Fruit fly (Drosophila melanogaster) whole organism, embryonic: ENCODE measurements around the gene RhoBTB.

Experiments used
- Awh ChIP-seq: fragments of 200-800 bp; sonication (Bioruptor generic); IDR thresholded peaks from 2 replicates; pipeline ENCODE4, ENCODE4 v1.3.6; 2022; ENCODE audit warnings: missing biosample characterization, missing genetic modification characterization
- Bgb ChIP-seq: fragments of 200-800 bp; sonication (Bioruptor generic); IDR thresholded peaks from 2 replicates; pipeline ENCODE4 v1.3.6; 2022; ENCODE audit warnings: missing biosample characterization, missing genetic modification characterization; ENCODE audit not compliant: partially characterized antibody
- C15 ChIP-seq: fragments of 200-800 bp; sonication (Bioruptor generic); IDR thresholded peaks from 3 replicates; pipeline ENCODE4 v1.3.6; 2022; ENCODE audit warnings: missing biosample characterization, missing genetic modification characterization
- CG10267 ChIP-seq: fragments of 200-800 bp; sonication (Bioruptor generic); optimal IDR thresholded peaks from 2 replicates; lab custom pipeline; 2018; ENCODE audit warnings: missing biosample characterization, mild to moderate bottlenecking, missing genetic modification characterization, moderate library complexity
- CG11093 ChIP-seq: fragments of 200-800 bp; sonication (Bioruptor generic); IDR thresholded peaks from 3 replicates; pipeline ENCODE4 v1.3.6; 2022; ENCODE audit warnings: missing biosample characterization, missing genetic modification characterization
- CG11723 ChIP-seq: fragments of 200-800 bp; sonication (Bioruptor generic); optimal IDR thresholded peaks from 2 replicates; lab custom pipeline; 2017; ENCODE audit warnings: missing biosample characterization, mild to moderate bottlenecking, missing genetic modification characterization
- CG12299 ChIP-seq: fragments of 200-800 bp; sonication (Bioruptor generic); optimal IDR thresholded peaks from 2 replicates; lab custom pipeline; 2018; ENCODE audit warnings: missing biosample characterization, mild to moderate bottlenecking, missing genetic modification characterization
- CG14014 ChIP-seq: fragments of 200-800 bp; sonication (Bioruptor generic); IDR thresholded peaks from 2 replicates; pipeline ENCODE4 v1.3.6; 2022; ENCODE audit warnings: missing biosample characterization, missing genetic modification characterization
- CG1529 ChIP-seq: fragments of 200-800 bp; sonication (Bioruptor generic); optimal IDR thresholded peaks from 3 replicates; lab custom pipeline; 2018; ENCODE audit warnings: missing biosample characterization, missing genetic modification characterization
- CG15696 ChIP-seq: fragments of 200-800 bp; sonication (Bioruptor generic); optimal IDR thresholded peaks from 2 replicates; lab custom pipeline; 2019; ENCODE audit warnings: missing biosample characterization, mild to moderate bottlenecking, missing genetic modification characterization, moderate library complexity
- CG16815 ChIP-seq: fragments of 200-800 bp; sonication (Bioruptor generic); optimal IDR thresholded peaks from 3 replicates; lab custom pipeline; 2017; ENCODE audit warnings: missing biosample characterization, mild to moderate bottlenecking, missing genetic modification characterization
- CG17186 ChIP-seq: fragments of 200-800 bp; sonication (Bioruptor generic); optimal IDR thresholded peaks from 3 replicates; lab custom pipeline; 2017; ENCODE audit warnings: missing biosample characterization, missing genetic modification reagents, missing genetic modification characterization
- CG18619 ChIP-seq: fragments of 200-800 bp; sonication (Bioruptor generic); optimal IDR thresholded peaks from 3 replicates; lab custom pipeline; 2017; ENCODE audit warnings: missing biosample characterization, mild to moderate bottlenecking, missing genetic modification characterization
- CG33213 ChIP-seq: fragments of 200-800 bp; sonication (Bioruptor generic); optimal IDR thresholded peaks from 3 replicates; lab custom pipeline; 2016; ENCODE audit warnings: missing biosample characterization, missing genetic modification characterization
- CG3726 ChIP-seq: fragments of 200-800 bp; sonication (Bioruptor generic); IDR thresholded peaks from 3 replicates; pipeline ENCODE4, ENCODE4 v1.3.6; 2022; ENCODE audit warnings: missing biosample characterization, missing genetic modification characterization
- CG4424 ChIP-seq: fragments of 200-800 bp; sonication (Bioruptor generic); optimal IDR thresholded peaks from 3 replicates; lab custom pipeline; 2016; ENCODE audit warnings: missing biosample characterization, missing genetic modification characterization
- CG8359 ChIP-seq: fragments of 200-800 bp; sonication (Bioruptor generic); optimal IDR thresholded peaks from 2 replicates; lab custom pipeline; 2017; ENCODE audit warnings: missing biosample characterization, mild to moderate bottlenecking, missing genetic modification characterization, borderline replicate concordance
- CG9817 ChIP-seq: fragments of 200-800 bp; sonication (Bioruptor generic); optimal IDR thresholded peaks from 2 replicates; lab custom pipeline; 2018; ENCODE audit warnings: missing biosample characterization, mild to moderate bottlenecking, missing genetic modification characterization, moderate library complexity
- Chrac-16 ChIP-seq: fragments of 200-800 bp; sonication (Bioruptor generic); optimal IDR thresholded peaks from 3 replicates; lab custom pipeline; 2016; ENCODE audit warnings: missing biosample characterization, missing genetic modification characterization
- D ChIP-seq, 2 experiments: fragments of 200-800 bp in 1 of 2; fragments of >200 bp in 1 of 2; sonication (Bioruptor generic) in 1 of 2; optimal IDR thresholded peaks; 2 replicates in 1 of 2; 3 replicates in 1 of 2; lab custom pipeline; 2017; ENCODE audit warnings: mild to moderate bottlenecking in 1 of 2, missing biosample characterization in 1 of 2, missing genetic modification characterization in 1 of 2, missing genetic modification reagents in 1 of 2
- Elba2 ChIP-seq: fragments of 200-800 bp; sonication (Bioruptor generic); optimal IDR thresholded peaks from 3 replicates; lab custom pipeline; 2016; ENCODE audit warnings: missing biosample characterization, missing genetic modification characterization
- Hmr ChIP-seq: fragments of 200-800 bp; sonication (Bioruptor generic); optimal IDR thresholded peaks from 3 replicates; lab custom pipeline; 2017; ENCODE audit warnings: mild to moderate bottlenecking, missing biosample characterization, missing genetic modification reagents, missing genetic modification characterization
- Oaz ChIP-seq: fragments of 200-800 bp; sonication (Bioruptor generic); IDR thresholded peaks from 2 replicates; pipeline ENCODE4 v1.3.6; 2022; ENCODE audit warnings: missing biosample characterization, missing genetic modification characterization
- Optix ChIP-seq: fragments of 200-800 bp; sonication (Bioruptor generic); IDR thresholded peaks from 3 replicates; pipeline ENCODE4 v1.3.6; 2022; ENCODE audit warnings: missing biosample characterization, missing genetic modification characterization
- Pdp1 ChIP-seq, 2 experiments: fragments of 200-800 bp; sonication (Bioruptor generic); optimal IDR thresholded peaks; 3 replicates each; lab custom pipeline; 2016; ENCODE audit warnings: missing biosample characterization in 2 of 2, missing genetic modification characterization in 2 of 2, mild to moderate bottlenecking in 1 of 2, moderate library complexity in 1 of 2
- Taf1 ChIP-seq: fragments of 200-800 bp; sonication (Bioruptor generic); IDR thresholded peaks from 2 replicates; pipeline ENCODE4 v1.3.6; 2022; ENCODE audit warnings: missing biosample characterization, missing genetic modification characterization
- aop ChIP-seq: fragments of 200-800 bp; sonication (Bioruptor generic); IDR thresholded peaks from 2 replicates; pipeline ENCODE4 v1.3.6; 2022; ENCODE audit warnings: missing biosample characterization, missing genetic modification characterization
- bigmax ChIP-seq: fragments of 200-800 bp; sonication (Bioruptor generic); optimal IDR thresholded peaks from 2 replicates; lab custom pipeline; 2018; ENCODE audit warnings: missing biosample characterization, mild to moderate bottlenecking, missing genetic modification characterization
- chif ChIP-seq, 2 experiments: fragments of 200-800 bp; sonication (Bioruptor generic); optimal IDR thresholded peaks; 3 replicates each; lab custom pipeline; 2016; ENCODE audit warnings: missing biosample characterization in 2 of 2, missing genetic modification characterization in 2 of 2
- chinmo ChIP-seq: fragments of 200-800 bp; sonication (Bioruptor generic); IDR thresholded peaks from 4 replicates; pipeline ENCODE4 v1.3.6; 2022; ENCODE audit warnings: missing biosample characterization, missing genetic modification characterization; ENCODE audit not compliant: partially characterized antibody
- crc ChIP-seq: fragments of 200-800 bp; sonication (Bioruptor generic); optimal IDR thresholded peaks from 2 replicates; lab custom pipeline; 2016; ENCODE audit warnings: missing biosample characterization, missing genetic modification characterization
- dmrt99B ChIP-seq: fragments of 200-800 bp; sonication (Bioruptor generic); optimal IDR thresholded peaks from 2 replicates; lab custom pipeline; 2018; ENCODE audit warnings: missing biosample characterization, mild to moderate bottlenecking, missing genetic modification characterization, moderate library complexity
- emc ChIP-seq: fragments of 200-800 bp; sonication (Bioruptor generic); optimal IDR thresholded peaks from 2 replicates; lab custom pipeline; 2016; ENCODE audit warnings: missing biosample characterization, missing genetic modification characterization
- gsb ChIP-seq: fragments of 200-800 bp; sonication (Bioruptor generic); IDR thresholded peaks from 2 replicates; pipeline ENCODE4 v1.3.6; 2022; ENCODE audit warnings: missing biosample characterization, missing genetic modification characterization
- her ChIP-seq: fragments of 200-800 bp; sonication (Bioruptor generic); optimal IDR thresholded peaks from 2 replicates; lab custom pipeline; 2016; ENCODE audit warnings: missing biosample characterization, missing genetic modification characterization
- jing ChIP-seq: fragments of 200-800 bp; sonication (Bioruptor generic); optimal IDR thresholded peaks from 2 replicates; lab custom pipeline; 2018; ENCODE audit warnings: missing biosample characterization, mild to moderate bottlenecking, missing genetic modification characterization
- kah ChIP-seq: fragments of 200-800 bp; sonication (Bioruptor generic); optimal IDR thresholded peaks from 2 replicates; lab custom pipeline; 2018; ENCODE audit warnings: missing biosample characterization, mild to moderate bottlenecking, missing genetic modification characterization
- klu ChIP-seq: fragments of 200-800 bp; sonication (Bioruptor generic); IDR thresholded peaks from 2 replicates; pipeline ENCODE4 v1.3.6; 2022; ENCODE audit warnings: missing biosample characterization, missing genetic modification characterization
- maf-S ChIP-seq: fragments of 200-800 bp; sonication (Bioruptor generic); optimal IDR thresholded peaks from 2 replicates; lab custom pipeline; 2016; ENCODE audit warnings: missing biosample characterization, missing genetic modification characterization
- odd ChIP-seq: fragments of 200-800 bp; sonication (Bioruptor generic); optimal IDR thresholded peaks from 2 replicates; lab custom pipeline; 2017; ENCODE audit warnings: missing biosample characterization, mild to moderate bottlenecking, missing genetic modification characterization
- pan ChIP-seq, 4 experiments: fragments of >200 bp in 3 of 4; fragments of 200-800 bp in 1 of 4; sonication (Bioruptor generic) in 1 of 4; optimal IDR thresholded peaks in 3 of 4; IDR thresholded peaks in 1 of 4; 2 replicates each; pipeline versions ENCODE4 v1.3.6 to Lab custom; 2017 to 2022; ENCODE audit warnings: missing biosample characterization in 2 of 4, missing genetic modification characterization in 2 of 4, mixed read lengths in 1 of 4
- peb ChIP-seq: fragments of 200-800 bp; sonication (Bioruptor generic); IDR thresholded peaks from 2 replicates; pipeline ENCODE4 v1.3.6; 2022; ENCODE audit warnings: missing biosample characterization, missing genetic modification characterization
- pum ChIP-seq: fragments of 200-800 bp; sonication (Bioruptor generic); optimal IDR thresholded peaks from 2 replicates; lab custom pipeline; 2016; ENCODE audit warnings: missing biosample characterization, missing genetic modification characterization
- schlank ChIP-seq: fragments of 200-800 bp; sonication (Bioruptor generic); optimal IDR thresholded peaks from 2 replicates; lab custom pipeline; 2018; ENCODE audit warnings: missing biosample characterization, mild to moderate bottlenecking, missing genetic modification characterization
- sqz ChIP-seq: fragments of 200-800 bp; sonication (Bioruptor generic); optimal IDR thresholded peaks from 3 replicates; lab custom pipeline; 2018; ENCODE audit warnings: missing biosample characterization, mild to moderate bottlenecking, missing genetic modification characterization
- unc-4 ChIP-seq: fragments of 200-800 bp; sonication (Bioruptor generic); IDR thresholded peaks from 2 replicates; pipeline ENCODE4 v1.3.6; 2022; ENCODE audit warnings: missing biosample characterization, missing genetic modification characterization; ENCODE audit not compliant: partially characterized antibody
- vfl ChIP-seq: fragments of 200-800 bp; sonication (Bioruptor generic); optimal IDR thresholded peaks from 2 replicates; lab custom pipeline; 2016; ENCODE audit warnings: missing biosample characterization, missing genetic modification characterization
- zfh1 ChIP-seq: fragments of 200-800 bp; sonication (Bioruptor generic); IDR thresholded peaks from 3 replicates; pipeline ENCODE4 v1.3.6; 2022; ENCODE audit warnings: missing biosample characterization, missing genetic modification characterization

Gene RhoBTB

DNA sequence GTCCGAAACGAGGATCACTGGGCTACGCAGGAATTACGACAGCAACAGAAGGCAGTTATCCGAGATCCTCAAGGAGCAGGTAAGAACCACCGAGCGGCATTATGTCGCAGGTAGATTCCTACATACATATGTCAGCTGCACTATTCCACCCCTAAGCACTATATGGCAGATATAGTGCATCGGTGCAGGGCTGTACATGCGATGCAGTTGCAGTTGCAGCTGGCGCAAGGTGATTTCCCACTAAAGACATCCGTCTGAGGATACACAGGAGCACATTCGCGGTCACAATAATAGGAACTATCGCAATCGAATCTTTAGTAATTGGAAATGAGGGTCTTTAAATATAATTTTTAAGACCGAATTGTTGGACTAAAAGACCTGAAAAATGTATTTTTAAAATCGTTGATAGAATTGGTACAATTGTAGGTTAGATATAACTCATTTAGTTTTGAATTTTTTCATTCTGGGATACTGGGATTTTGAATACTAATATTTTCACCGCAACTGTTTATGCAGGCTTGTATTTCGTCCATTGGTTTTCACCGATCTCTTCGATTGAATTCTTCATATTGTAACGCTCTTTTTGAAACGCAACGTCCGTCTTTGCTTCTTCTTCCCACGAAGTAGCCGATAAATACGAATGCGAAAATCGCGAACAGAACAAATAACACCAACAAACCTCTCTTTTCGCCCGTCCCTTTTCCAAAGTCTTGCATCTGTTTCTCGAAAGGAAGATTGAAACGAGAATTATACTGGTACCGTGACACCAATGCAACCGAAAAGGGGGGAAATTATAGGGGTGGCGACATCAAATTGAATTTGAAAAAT lies 26.8 kb downstream of the RhoBTB start (continued):
- TF ChIP-seq dmrt99B (tag; lab: Kevin White, UChicago) (no peak), Elba2 (GFP tag; lab: Kevin White, UChicago) (peak; percentile 54), Hmr (GFP tag; lab: Kevin White, UChicago) (no peak), D (optimal IDR thresholded peaks at IDR 0.05; lab: Kevin White, UChicago) (peak; percentile 47), D (GFP tag; optimal IDR thresholded peaks at IDR 0.05; lab: Kevin White, UChicago) (peak; percentile 8), chif (GFP tag; optimal IDR thresholded peaks at IDR 0.05; lab: Kevin White, UChicago) (peak in 1 of 2 experiments; percentile 57), zfh1 (peak; percentile 75), Optix (GFP tag; lab: Robert Waterston, UW) (no peak), CG15696 (peak; percentile 95), peb (GFP tag; lab: Robert Waterston, UW) (no peak), klu (no peak), unc-4 (GFP tag; lab: Robert Waterston, UW) (no peak), CG16815 (GFP tag; lab: Kevin White, UChicago) (peak; percentile 50), jing (GFP tag; lab: Kevin White, UChicago) (no peak), Awh (GFP tag; lab: Robert Waterston, UW) (no peak), CG9817 (tag; lab: Kevin White, UChicago) (no peak), CG12299 (tag; lab: Kevin White, UChicago) (no peak), chinmo (GFP tag; lab: Robert Waterston, UW) (no peak), kah (GFP tag; lab: Kevin White, UChicago) (no peak), CG1529 (GFP tag; lab: Kevin White, UChicago) (no peak), Bgb (no peak), pum (peak; percentile 8), pan (optimal IDR thresholded peaks at IDR 0.05; lab: Kevin White, UChicago) (no peak), pan (GFP tag; optimal IDR thresholded peaks at IDR 0.05 in 1 of 2, IDR thresholded peaks at IDR 0.05 in 1 of 2) (no peak), crc (no peak), Taf1 (GFP tag; lab: Robert Waterston, UW) (no peak), gsb (no peak), Pdp1 (GFP tag; optimal IDR thresholded peaks at IDR 0.05; lab: Kevin White, UChicago) (peak in 1 of 2 experiments; percentile 8), Chrac-16 (peak; percentile 5), CG11723 (no peak), CG33213 (GFP tag; lab: Kevin White, UChicago) (no peak), Oaz (GFP tag; lab: Robert Waterston, UW) (no peak), CG11093 (GFP tag; lab: Robert Waterston, UW) (no peak), CG3726 (GFP tag; lab: Robert Waterston, UW) (no peak), CG8359 (GFP tag; lab: Kevin White, UChicago) (no peak), bigmax (no peak), maf-S (GFP tag; lab: Kevin White, UChicago) (no peak), sqz (GFP tag; lab: Kevin White, UChicago) (no peak), emc (GFP tag; lab: Kevin White, UChicago) (no peak), schlank (tag; lab: Kevin White, UChicago) (no peak), vfl (GFP tag; lab: Kevin White, UChicago) (no peak), aop (no peak), CG4424 (GFP tag; lab: Kevin White, UChicago) (peak; percentile 25), her (GFP tag; lab: Kevin White, UChicago) (no peak), odd (GFP tag; lab: Kevin White, UChicago) (no peak), CG10267 (tag; lab: Kevin White, UChicago) (peak; percentile 72), C15 (GFP tag; lab: Robert Waterston, UW) (no peak), CG17186 (GFP tag; lab: Kevin White, UChicago) (no peak), CG14014 (no peak), CG18619 (no peak)
